Worm (Caenorhabditis elegans) whole organism, L1 larva: Measurements from ENCODE around the gene srw-57.

Experiments
- F16B12.6 ChIP-seq: fragments of 150-350 bp; optimal IDR thresholded peaks from 2 replicates; lab custom pipeline; 2014; ENCODE audit warnings: missing biosample characterization, missing genetic modification characterization
- aha-1 ChIP-seq: fragments of 150-350 bp; optimal IDR thresholded peaks from 2 replicates; lab custom pipeline; 2014; ENCODE audit warnings: missing biosample characterization, missing genetic modification characterization
- ceh-8 ChIP-seq: fragments of 200-800 bp; sonication (Bioruptor generic); optimal IDR thresholded peaks from 2 replicates; lab custom pipeline; 2018; ENCODE audit warnings: mild to moderate bottlenecking, missing genetic modification characterization, moderate library complexity, missing compliant biosample characterization
- ceh-82 ChIP-seq, 3 experiments: fragments of 150-350 bp in 1 of 3; sonication (generic microtip) in 2 of 3; optimal IDR thresholded peaks; 2 replicates each; lab custom pipeline; 2014 to 2017; ENCODE audit warnings: missing biosample characterization in 3 of 3, missing genetic modification characterization in 3 of 3
- ceh-90 ChIP-seq: sonication (generic microtip); optimal IDR thresholded peaks from 2 replicates; lab custom pipeline; 2016; ENCODE audit warnings: missing genetic modification characterization, missing compliant biosample characterization
- ces-1 ChIP-seq: fragments of 150-350 bp; optimal IDR thresholded peaks from 2 replicates; lab custom pipeline; 2014; ENCODE audit warnings: missing biosample characterization, missing genetic modification reagents, missing genetic modification characterization
- efl-1 ChIP-seq, 4 experiments: fragments of 150-350 bp; optimal IDR thresholded peaks in 3 of 4; peaks in 1 of 4; 1 replicate in 1 of 4; 2 replicates in 3 of 4; lab custom pipeline; 2014; ENCODE audit warnings: missing biosample characterization in 2 of 4, missing genetic modification characterization in 2 of 4, missing genetic modification reagents in 2 of 4
- efl-3 ChIP-seq: fragments of 200-800 bp; sonication (Bioruptor generic); optimal IDR thresholded peaks from 2 replicates; lab custom pipeline; 2018; ENCODE audit warnings: mild to moderate bottlenecking, missing genetic modification characterization, missing compliant biosample characterization
- elt-2 ChIP-seq: sonication (generic microtip); optimal IDR thresholded peaks from 2 replicates; lab custom pipeline; 2016; ENCODE audit warnings: missing genetic modification characterization, mild to moderate bottlenecking, inconsistent platforms, missing compliant biosample characterization, missing genetic modification reagents
- ets-5 ChIP-seq: fragments of 200-800 bp; sonication (Bioruptor generic); IDR thresholded peaks from 2 replicates; pipeline ENCODE4 v1.3.6; 2022; ENCODE audit warnings: missing genetic modification characterization, missing compliant biosample characterization
- grh-1 ChIP-seq: fragments of 200-800 bp; sonication (Bioruptor generic); IDR thresholded peaks from 2 replicates; pipeline ENCODE4 v1.3.6; 2022; ENCODE audit warnings: missing genetic modification reagents, missing genetic modification characterization, missing compliant biosample characterization
- hlh-17 ChIP-seq: fragments of 200-800 bp; sonication (Bioruptor generic); optimal IDR thresholded peaks from 2 replicates; lab custom pipeline; 2018; ENCODE audit warnings: missing genetic modification characterization, mild to moderate bottlenecking, missing compliant biosample characterization, moderate library complexity, borderline replicate concordance
- irx-1 ChIP-seq: sonication (generic microtip); optimal IDR thresholded peaks from 2 replicates; lab custom pipeline; 2016; ENCODE audit warnings: missing genetic modification characterization, missing compliant biosample characterization
- isw-1 ChIP-seq: fragments of 200-800 bp; sonication (Bioruptor generic); IDR thresholded peaks from 2 replicates; pipeline ENCODE4 v1.3.6; 2022; ENCODE audit warnings: missing genetic modification characterization, missing compliant biosample characterization
- lin-13 ChIP-seq: fragments of 150-350 bp; optimal IDR thresholded peaks from 2 replicates; lab custom pipeline; 2014; ENCODE audit warnings: missing biosample characterization, missing genetic modification reagents, missing genetic modification characterization
- lin-14 ChIP-seq: fragments of 200-800 bp; sonication (Bioruptor generic); optimal IDR thresholded peaks from 2 replicates; lab custom pipeline; 2018; ENCODE audit warnings: mild to moderate bottlenecking, missing genetic modification characterization, moderate library complexity, missing compliant biosample characterization
- lin-35 ChIP-seq, 2 experiments: fragments of 150-350 bp; optimal IDR thresholded peaks; 2 replicates each; lab custom pipeline; 2014; ENCODE audit warnings: missing biosample characterization in 2 of 2, missing genetic modification characterization in 2 of 2, missing genetic modification reagents in 2 of 2
- lin-39 ChIP-seq: fragments of 150-350 bp; optimal IDR thresholded peaks from 2 replicates; lab custom pipeline; 2014; ENCODE audit warnings: missing biosample characterization, missing genetic modification reagents, missing genetic modification characterization
- mab-9 ChIP-seq: fragments of 200-800 bp; sonication (Bioruptor generic); IDR thresholded peaks from 2 replicates; pipeline ENCODE4 v1.3.6; 2022; ENCODE audit warnings: missing genetic modification reagents, missing genetic modification characterization, missing compliant biosample characterization
- mef-2 ChIP-seq: fragments of 150-350 bp; optimal IDR thresholded peaks from 2 replicates; lab custom pipeline; 2014; ENCODE audit warnings: missing biosample characterization, missing genetic modification characterization
- nhr-11 ChIP-seq: fragments of 150-350 bp; optimal IDR thresholded peaks from 2 replicates; lab custom pipeline; 2014; ENCODE audit warnings: missing biosample characterization, missing genetic modification characterization
- nhr-12 ChIP-seq: sonication (generic microtip); optimal IDR thresholded peaks from 2 replicates; lab custom pipeline; 2017; ENCODE audit warnings: missing biosample characterization, missing genetic modification characterization
- nhr-237 ChIP-seq: fragments of 150-350 bp; optimal IDR thresholded peaks from 2 replicates; lab custom pipeline; 2014; ENCODE audit warnings: missing biosample characterization, missing genetic modification characterization
- nhr-71 ChIP-seq: sonication (generic microtip); optimal IDR thresholded peaks from 2 replicates; lab custom pipeline; 2016; ENCODE audit warnings: mild to moderate bottlenecking, missing genetic modification characterization, moderate library complexity, missing compliant biosample characterization
- nhr-84 ChIP-seq: sonication (generic microtip); optimal IDR thresholded peaks from 2 replicates; lab custom pipeline; 2017; ENCODE audit warnings: missing biosample characterization, missing genetic modification characterization
- nhr-85 ChIP-seq: sonication (generic microtip); peaks from one replicate; lab custom pipeline; 2016; ENCODE audit warnings: missing genetic modification characterization, inconsistent platforms, missing compliant biosample characterization
- nhr-90 ChIP-seq: sonication (generic microtip); optimal IDR thresholded peaks from 2 replicates; lab custom pipeline; 2016; ENCODE audit warnings: mild to moderate bottlenecking, missing genetic modification characterization, missing compliant biosample characterization; ENCODE audit not compliant: poor library complexity
- pag-3 ChIP-seq: sonication (generic microtip); optimal IDR thresholded peaks from 2 replicates; lab custom pipeline; 2017; ENCODE audit warnings: missing genetic modification characterization, mild to moderate bottlenecking, missing compliant biosample characterization, antibody characterized with exemption, borderline replicate concordance; ENCODE audit not compliant: insufficient read depth
- pax-3 ChIP-seq: fragments of 200-800 bp; sonication (Bioruptor generic); optimal IDR thresholded peaks from 2 replicates; lab custom pipeline; 2018; ENCODE audit warnings: mild to moderate bottlenecking, missing genetic modification characterization, moderate library complexity, missing compliant biosample characterization
- snu-23 ChIP-seq: sonication (generic microtip); optimal IDR thresholded peaks from 2 replicates; lab custom pipeline; 2016; ENCODE audit warnings: missing genetic modification characterization, missing compliant biosample characterization
- sptf-1 ChIP-seq: fragments of 150-350 bp; optimal IDR thresholded peaks from 2 replicates; lab custom pipeline; 2014; ENCODE audit warnings: missing biosample characterization, missing genetic modification characterization
- swsn-7 ChIP-seq: sonication (generic microtip); optimal IDR thresholded peaks from 2 replicates; lab custom pipeline; 2016; ENCODE audit warnings: missing genetic modification characterization, missing compliant biosample characterization
- unc-86 ChIP-seq: sonication (generic microtip); optimal IDR thresholded peaks from 2 replicates; lab custom pipeline; 2016; ENCODE audit warnings: missing genetic modification characterization, missing compliant biosample characterization
- unc-98 ChIP-seq: fragments of 200-800 bp; sonication (Bioruptor generic); IDR thresholded peaks from 2 replicates; pipeline ENCODE4 v1.3.6; 2022; ENCODE audit warnings: missing genetic modification characterization, missing compliant biosample characterization
- vab-15 ChIP-seq: sonication (generic microtip); optimal IDR thresholded peaks from 2 replicates; lab custom pipeline; 2017; ENCODE audit warnings: missing genotype, mild to moderate bottlenecking, missing genetic modification characterization, missing compliant biosample characterization
- ztf-11 ChIP-seq, 2 experiments: sonication (generic microtip); optimal IDR thresholded peaks; 2 replicates each; lab custom pipeline; 2016 to 2017; ENCODE audit warnings: missing genetic modification characterization in 2 of 2, missing biosample characterization in 1 of 2, missing compliant biosample characterization in 1 of 2

Gene srw-57

DNA sequence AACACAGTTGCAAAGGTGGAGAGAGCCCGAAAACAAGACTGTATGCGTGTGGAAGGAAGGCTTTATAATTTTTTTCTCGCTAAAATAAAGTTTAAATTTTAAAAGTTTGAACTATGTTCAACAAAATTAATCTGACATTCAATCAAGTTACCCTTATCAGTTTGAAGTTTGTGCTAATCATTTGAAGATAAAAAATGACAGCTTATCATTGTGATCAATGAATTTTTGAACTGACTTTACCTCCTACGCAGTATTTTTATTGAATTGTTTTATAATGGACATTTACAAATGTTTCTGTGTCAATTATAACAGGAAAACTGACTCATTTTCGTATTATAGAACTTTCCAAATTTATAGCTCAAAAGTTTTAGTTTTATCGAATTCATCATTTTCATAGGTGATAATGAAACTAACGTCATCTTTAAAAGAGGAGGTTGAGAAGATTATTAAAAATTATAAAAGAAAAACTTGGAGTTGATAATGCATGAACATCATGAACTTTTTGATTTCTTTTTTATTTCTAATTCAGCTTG lies 23.5 kb upstream of the srw-57 start, which contains the start of gene oac-20:
Gene oac-20, plus strand, starts transcription at position 483 of the 533 bp plus-strand sequence.
- no peak for TF ChIP-seq pag-3 (tag; lab: Kevin White, UChicago)
- no peak for TF ChIP-seq snu-23
- TF ChIP-seq elt-2 = peak; percentile 84
- TF ChIP-seq, all 84 proteins: peak for 1

DNA sequence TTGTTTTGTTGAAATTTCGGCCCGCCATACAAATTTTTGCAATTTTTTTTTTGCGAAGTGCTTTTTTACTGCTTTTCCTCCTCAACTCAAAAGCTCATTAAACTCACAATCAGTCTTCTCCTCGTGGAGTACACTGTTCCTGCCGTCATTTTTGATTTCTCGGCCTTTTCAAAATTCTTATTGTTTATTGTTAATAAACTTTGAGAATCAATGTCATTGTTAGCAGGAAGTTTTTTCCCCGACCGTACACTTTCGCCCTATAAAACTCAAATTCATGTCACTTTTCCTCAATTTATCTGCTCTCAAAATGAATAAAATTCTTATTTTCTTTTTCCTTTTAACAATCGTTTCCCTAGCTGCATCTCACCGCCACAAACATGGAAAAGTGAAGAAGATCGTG lies 21.0 kb upstream of the srw-57 start, which contains the start of gene clec-232:
Gene clec-232, plus strand, starts transcription at position 301 of the 400 bp plus-strand sequence.
- TF ChIP-seq nhr-90 (tag; lab: Kevin White, UChicago) (no peak), nhr-237 (no peak), pax-3 (tag; lab: Kevin White, UChicago) (no peak), F16B12.6 (tag; lab: Kevin White, UChicago) (no peak)

DNA sequence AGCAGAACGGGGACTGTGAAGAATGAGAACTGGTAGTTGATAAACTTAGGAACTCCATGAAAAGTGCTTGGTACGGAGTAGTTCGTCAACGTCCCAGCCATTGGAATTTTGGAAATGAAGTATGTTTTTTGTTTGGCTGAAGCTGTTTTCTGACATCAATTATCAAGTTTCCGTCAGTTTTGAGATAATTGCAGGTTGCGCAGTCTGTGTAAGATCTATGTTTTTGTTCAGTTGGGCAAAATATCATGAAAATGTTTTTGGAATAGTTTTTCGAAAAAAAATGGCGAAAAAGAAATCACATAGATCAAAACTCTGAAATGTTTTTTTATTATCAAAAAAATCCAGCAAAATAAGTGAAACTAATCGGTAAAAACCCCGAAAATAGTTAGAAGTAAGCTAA lies 20.0 kb upstream of the srw-57 start, which contains the start of gene sru-22:
Gene sru-22, minus strand, starts transcription at position 101 of the 400 bp plus-strand sequence.
- TF ChIP-seq efl-1 (optimal IDR thresholded peaks at IDR 0.05; lab: Kevin White, UChicago) (no peak), efl-1 (GFP tag; optimal IDR thresholded peaks at IDR 0.05 in 1 of 2; lab: Kevin White, UChicago) (peak in 1 of 2 experiments; percentile 7), lin-39 (tag; lab: Kevin White, UChicago) (no peak), nhr-90 (tag; lab: Kevin White, UChicago) (no peak)

DNA sequence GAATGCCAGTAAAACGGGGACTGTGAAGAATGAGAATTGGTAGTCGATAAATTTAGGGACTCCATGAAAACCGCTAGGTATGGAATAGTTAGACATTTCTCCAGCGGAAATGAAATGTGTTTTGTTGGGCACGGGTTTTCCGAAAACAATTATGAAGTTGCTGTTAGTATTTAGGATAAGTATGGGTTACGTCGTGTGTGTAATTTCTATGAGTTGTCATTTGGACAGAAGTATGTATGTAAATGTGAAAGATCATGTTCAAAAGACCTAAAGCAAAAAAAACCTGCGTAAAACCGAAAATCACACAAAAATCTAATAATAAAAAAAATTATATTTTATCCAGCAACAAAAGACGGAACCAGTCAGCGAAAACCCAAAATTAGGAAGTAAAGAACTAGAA lies 17.7 kb upstream of the srw-57 start, which contains the start of gene sru-23:
Gene sru-23, minus strand, starts transcription at position 101 of the 400 bp plus-strand sequence.
- TF ChIP-seq ceh-82 (tag; optimal IDR thresholded peaks at IDR 0.05; lab: Kevin White, UChicago) (no peak), vab-15 (tag; lab: Kevin White, UChicago) (no peak), ztf-11 (tag; optimal IDR thresholded peaks at IDR 0.05; lab: Kevin White, UChicago) (no peak), sptf-1 (no peak), mab-9 (GFP tag; lab: Robert Waterston, UW) (no peak), swsn-7 (tag; lab: Kevin White, UChicago) (no peak), nhr-84 (tag; lab: Kevin White, UChicago) (no peak), nhr-11 (no peak), ceh-90 (tag; lab: Kevin White, UChicago) (no peak), lin-14 (no peak), grh-1 (GFP tag; lab: Robert Waterston, UW) (no peak), efl-1 (optimal IDR thresholded peaks at IDR 0.05; lab: Kevin White, UChicago) (no peak), efl-1 (GFP tag; optimal IDR thresholded peaks at IDR 0.05 in 1 of 2; lab: Kevin White, UChicago) (no peak), pag-3 (tag; lab: Kevin White, UChicago) (no peak), nhr-90 (tag; lab: Kevin White, UChicago) (no peak), aha-1 (no peak)

DNA sequence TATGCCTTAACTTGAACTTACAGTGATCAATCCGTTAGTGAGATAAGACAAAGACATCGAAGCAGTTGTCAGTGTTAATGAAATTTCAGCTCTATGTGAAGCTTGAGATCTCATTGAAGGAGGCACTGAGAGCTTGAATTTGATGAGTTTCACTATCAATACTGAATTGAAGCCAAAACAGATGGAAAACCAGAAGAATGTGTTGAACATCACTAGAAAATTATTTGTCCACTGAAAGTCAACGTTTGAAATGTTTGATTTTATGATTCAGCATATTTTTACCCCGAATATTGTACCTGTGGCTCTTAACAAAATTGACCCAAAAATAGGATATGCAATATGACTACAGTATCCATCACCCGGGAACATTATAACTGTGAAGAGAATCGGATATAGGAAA lies 16.0 kb upstream of the srw-57 start:
- TF ChIP-seq nhr-71 (tag; lab: Kevin White, UChicago) (no peak), unc-86 (tag; lab: Kevin White, UChicago) (no peak), isw-1 (GFP tag; lab: Robert Waterston, UW) (no peak), ces-1 (GFP tag; lab: Kevin White, UChicago) (no peak), mef-2 (no peak), nhr-90 (tag; lab: Kevin White, UChicago) (no peak), ceh-90 (tag; lab: Kevin White, UChicago) (no peak), ets-5 (GFP tag; lab: Robert Waterston, UW) (no peak), nhr-85 (no peak), lin-35 (GFP tag; optimal IDR thresholded peaks at IDR 0.05; lab: Kevin White, UChicago) (no peak), ceh-8 (GFP tag; lab: Kevin White, UChicago) (no peak), irx-1 (no peak), ceh-82 (tag; optimal IDR thresholded peaks at IDR 0.05; lab: Kevin White, UChicago) (no peak), nhr-12 (tag; lab: Kevin White, UChicago) (no peak), vab-15 (tag; lab: Kevin White, UChicago) (no peak), hlh-17 (no peak), unc-98 (GFP tag; lab: Robert Waterston, UW) (no peak), efl-3 (GFP tag; lab: Kevin White, UChicago) (no peak), aha-1 (no peak), lin-13 (GFP tag; lab: Kevin White, UChicago) (no peak)
- TF ChIP-seq, all 84 proteins: peak for 0
